Worm (Caenorhabditis elegans) whole organism, L2 larva: ENCODE results near the gene his-17.
A peak's percentile ranks its signal among the peaks of the same experiment; 100 is the strongest.
"Not testable (repeated sequence)": the region's sequence is repeated elsewhere in the genome, so short reads cannot be mapped to it uniquely, and the experiment has no call there.

Experiments
- Y55F3AM.14 ChIP-seq: fragments of 200-800 bp; sonication (Bioruptor generic); optimal IDR thresholded peaks from 2 replicates; lab custom pipeline; 2018; ENCODE audit warnings: mild to moderate bottlenecking, missing genetic modification characterization, missing compliant biosample characterization
- ZK546.5 ChIP-seq: sonication (generic microtip); optimal IDR thresholded peaks from 2 replicates; lab custom pipeline; 2017; ENCODE audit warnings: missing biosample characterization, missing genetic modification characterization
- ama-1 ChIP-seq: fragments of 150-350 bp; optimal IDR thresholded peaks from 2 replicates; lab custom pipeline; 2018; ENCODE audit warnings: inconsistent platforms
- blmp-1 ChIP-seq: sonication (generic microtip); optimal IDR thresholded peaks from 2 replicates; lab custom pipeline; 2017; ENCODE audit warnings: missing genetic modification characterization, mild to moderate bottlenecking, missing compliant biosample characterization, antibody characterized with exemption, moderate library complexity; ENCODE audit not compliant: insufficient read depth
- ceh-82 ChIP-seq: fragments of 150-350 bp; optimal IDR thresholded peaks from 2 replicates; lab custom pipeline; 2014; ENCODE audit warnings: missing biosample characterization, missing genetic modification characterization
- crh-2 ChIP-seq: sonication (generic microtip); optimal IDR thresholded peaks from 2 replicates; lab custom pipeline; 2017; ENCODE audit warnings: missing biosample characterization, missing genetic modification characterization
- dmd-4 ChIP-seq: sonication (generic microtip); optimal IDR thresholded peaks from 2 replicates; lab custom pipeline; 2017; ENCODE audit warnings: missing biosample characterization, missing genetic modification characterization
- egl-27 ChIP-seq: sonication (generic microtip); optimal IDR thresholded peaks from 3 replicates; lab custom pipeline; 2017; ENCODE audit warnings: missing biosample characterization, missing genetic modification reagents, missing genetic modification characterization
- elt-1 ChIP-seq: fragments of 150-350 bp; optimal IDR thresholded peaks from 2 replicates; lab custom pipeline; 2014; ENCODE audit warnings: missing biosample characterization, missing genetic modification characterization
- fos-1 ChIP-seq: fragments of 150-350 bp; optimal IDR thresholded peaks from 2 replicates; lab custom pipeline; 2014; ENCODE audit warnings: missing biosample characterization, missing genetic modification characterization
- lin-11 ChIP-seq: fragments of 150-350 bp; sonication (generic microtip); optimal IDR thresholded peaks from 2 replicates; lab custom pipeline; 2014; ENCODE audit warnings: missing biosample characterization, missing genetic modification characterization, inconsistent platforms, mixed read lengths
- lin-39 ChIP-seq: fragments of 150-350 bp; optimal IDR thresholded peaks from 2 replicates; lab custom pipeline; 2014; ENCODE audit warnings: missing biosample characterization, missing genetic modification reagents, missing genetic modification characterization
- lsy-2 ChIP-seq, 2 experiments: fragments of 150-350 bp in 1 of 2; sonication (generic microtip) in 1 of 2; optimal IDR thresholded peaks; 2 replicates each; lab custom pipeline; 2014 to 2017; ENCODE audit warnings: missing biosample characterization in 2 of 2, missing genetic modification characterization in 2 of 2
- mab-5 ChIP-seq: fragments of 150-350 bp; optimal IDR thresholded peaks from 2 replicates; lab custom pipeline; 2014; ENCODE audit warnings: missing biosample characterization, missing genetic modification characterization
- nhr-10 ChIP-seq: sonication (generic microtip); optimal IDR thresholded peaks from 2 replicates; lab custom pipeline; 2017; ENCODE audit warnings: missing biosample characterization, missing genetic modification characterization
- nhr-11 ChIP-seq: fragments of 150-350 bp; optimal IDR thresholded peaks from 2 replicates; lab custom pipeline; 2014; ENCODE audit warnings: missing biosample characterization, missing genetic modification characterization
- nhr-12 ChIP-seq: fragments of 150-350 bp; optimal IDR thresholded peaks from 2 replicates; lab custom pipeline; 2014; ENCODE audit warnings: missing biosample characterization, missing genetic modification characterization
- nhr-21 ChIP-seq: fragments of 150-350 bp; optimal IDR thresholded peaks from 2 replicates; lab custom pipeline; 2014; ENCODE audit warnings: missing biosample characterization, missing genetic modification characterization
- nhr-23 ChIP-seq: fragments of 150-350 bp; optimal IDR thresholded peaks from 2 replicates; lab custom pipeline; 2014; ENCODE audit warnings: missing biosample characterization, missing genetic modification reagents, missing genetic modification characterization
- nhr-25 ChIP-seq: fragments of 150-350 bp; sonication (generic microtip); optimal IDR thresholded peaks from 3 replicates; lab custom pipeline; 2014; ENCODE audit warnings: missing biosample characterization, missing genetic modification characterization
- nhr-6 ChIP-seq: fragments of 150-350 bp; optimal IDR thresholded peaks from 2 replicates; lab custom pipeline; 2014; ENCODE audit warnings: missing biosample characterization, missing genetic modification characterization
- skn-1 ChIP-seq: sonication (generic microtip); optimal IDR thresholded peaks from 2 replicates; lab custom pipeline; 2017; ENCODE audit warnings: missing biosample characterization, missing genetic modification characterization
- snpc-4 ChIP-seq: fragments of 150-350 bp; optimal IDR thresholded peaks from 2 replicates; lab custom pipeline; 2014; ENCODE audit warnings: missing biosample characterization, missing genetic modification characterization
- unc-39 ChIP-seq: fragments of 150-350 bp; optimal IDR thresholded peaks from 2 replicates; lab custom pipeline; 2014; ENCODE audit warnings: missing biosample characterization, missing genetic modification characterization
- unc-55 ChIP-seq: fragments of 150-350 bp; sonication (generic microtip); optimal IDR thresholded peaks from 3 replicates; lab custom pipeline; 2014; ENCODE audit warnings: missing biosample characterization, missing genetic modification reagents, missing genetic modification characterization
- unc-62 ChIP-seq: fragments of 150-350 bp; optimal IDR thresholded peaks from 2 replicates; lab custom pipeline; 2014; ENCODE audit warnings: missing biosample characterization, missing genetic modification reagents, missing genetic modification characterization
- zag-1 ChIP-seq: fragments of 150-350 bp; optimal IDR thresholded peaks from 2 replicates; lab custom pipeline; 2014; ENCODE audit warnings: missing biosample characterization, missing genetic modification characterization
- ztf-4 ChIP-seq: fragments of 150-350 bp; optimal IDR thresholded peaks from 2 replicates; lab custom pipeline; 2014; ENCODE audit warnings: missing biosample characterization, missing genetic modification characterization

his-17 gene

ce11 chrV:8897942-8898419, at the start of gene his-17, which contains the start of gene his-18:
his-17 (minus strand) TSS chrV:8897992.
his-18 (plus strand) TSS chrV:8898228.
- TF ChIP-seq egl-27, Y55F3AM.14, elt-1: not testable (repeated sequence)

ce11 chrV:8947499-8947898, 49.7 kb upstream of the his-17 start, which contains the start of gene gck-1:
gck-1 (plus strand) TSS chrV:8947799.
- TF ChIP-seq fos-1 (no peak), unc-55 (GFP tag; lab: Kevin White, UChicago) (no peak), nhr-6 (tag; lab: Kevin White, UChicago) (no peak), nhr-23 (tag; lab: Kevin White, UChicago) (no peak), ceh-82 (tag; lab: Kevin White, UChicago) (no peak)

ce11 chrV:8946142-8946541, 48.4 kb upstream of the his-17 start:
- TF ChIP-seq lin-11 (tag; lab: Kevin White, UChicago) (no peak), nhr-23 (tag; lab: Kevin White, UChicago) (no peak), nhr-10 (tag; lab: Kevin White, UChicago) (no peak), nhr-11 (tag; lab: Kevin White, UChicago) (no peak), nhr-25 (tag; lab: Kevin White, UChicago) (no peak), lsy-2 (tag; optimal IDR thresholded peaks at IDR 0.05; lab: Kevin White, UChicago) (no peak), ztf-4 (tag; lab: Kevin White, UChicago) (no peak), ZK546.5 (no peak), snpc-4 (tag; lab: Kevin White, UChicago) (no peak)

ce11 chrV:8944481-8944880, 46.7 kb upstream of the his-17 start:
- TF ChIP-seq nhr-10 (tag; lab: Kevin White, UChicago) (no peak), dmd-4 (no peak), mab-5 (no peak), unc-62 (GFP tag; lab: Kevin White, UChicago) (no peak), crh-2 (tag; lab: Kevin White, UChicago) (no peak), nhr-12 (tag; lab: Kevin White, UChicago) (no peak)

- TF ChIP-seq elt-1 = no peak
Measured at ce11 chrV:8943963-8944362, 46.2 kb upstream of the his-17 start, which contains the start of gene T19A5.3. T19A5.3 (minus strand) TSS chrV:8944063.

ce11 chrV:8942437-8942978, 44.7 kb upstream of the his-17 start:
- TF ChIP-seq mab-5 = no peak
- TF ChIP-seq blmp-1 (tag; lab: Kevin White, UChicago) = peak; percentile 70

- TF ChIP-seq blmp-1 (tag; lab: Kevin White, UChicago) (no peak), zag-1 (tag; lab: Kevin White, UChicago) (no peak), crh-2 (tag; lab: Kevin White, UChicago) (no peak), snpc-4 (tag; lab: Kevin White, UChicago) (no peak), lin-39 (tag; lab: Kevin White, UChicago) (no peak), ama-1 (lab: Kevin White, UChicago) (no peak), nhr-21 (tag; lab: Kevin White, UChicago) (no peak), skn-1 (tag; lab: Kevin White, UChicago) (no peak), elt-1 (no peak), unc-39 (tag; lab: Kevin White, UChicago) (no peak), ZK546.5 (no peak)
Measured at ce11 chrV:8940419-8940818, 42.6 kb upstream of the his-17 start.
